Fruit fly (Drosophila melanogaster) whole organism, prepupa: ENCODE measurements around the gene Top3alpha.

Source experiments
- Blimp-1 ChIP-seq: fragments of 200-800 bp; sonication (Bioruptor generic); optimal IDR thresholded peaks from 3 replicates; lab custom pipeline; 2017; ENCODE audit warnings: missing biosample characterization, missing genetic modification characterization, mild to moderate bottlenecking, moderate library complexity, missing genetic modification reagents
- CG34406 ChIP-seq: fragments of 200-800 bp; sonication (Bioruptor generic); optimal IDR thresholded peaks from 3 replicates; lab custom pipeline; 2016; ENCODE audit warnings: missing biosample characterization, missing genetic modification characterization
- Gug ChIP-seq: fragments of 200-800 bp; sonication (Bioruptor generic); IDR thresholded peaks from 2 replicates; pipeline ENCODE4 v1.3.6; 2022; ENCODE audit warnings: missing biosample characterization, missing genetic modification characterization
- Hr39 ChIP-seq: fragments of 200-800 bp; sonication (Bioruptor generic); optimal IDR thresholded peaks from 2 replicates; lab custom pipeline; 2016; ENCODE audit warnings: missing biosample characterization, missing genetic modification characterization
- acj6 ChIP-seq: fragments of 200-800 bp; sonication (Bioruptor generic); optimal IDR thresholded peaks from 3 replicates; lab custom pipeline; 2016; ENCODE audit warnings: missing biosample characterization, missing genetic modification characterization
- dsx ChIP-seq: fragments of 200-800 bp; optimal IDR thresholded peaks from 3 replicates; lab custom pipeline; 2019; ENCODE audit warnings: missing biosample characterization, mild to moderate bottlenecking, missing genetic modification characterization, moderate library complexity; ENCODE audit not compliant: poor library complexity, severe bottlenecking
- fd85E ChIP-seq: fragments of 200-800 bp; sonication (Bioruptor generic); optimal IDR thresholded peaks from 3 replicates; lab custom pipeline; 2016; ENCODE audit warnings: missing biosample characterization, missing genetic modification characterization
- pdm3 ChIP-seq: fragments of 200-800 bp; sonication (Bioruptor generic); optimal IDR thresholded peaks from 3 replicates; lab custom pipeline; 2016; ENCODE audit warnings: missing biosample characterization, missing genetic modification characterization

- TF ChIP-seq Blimp-1 (no peak), dsx (no peak), pdm3 (GFP tag; lab: Kevin White, UChicago) (no peak), CG34406 (GFP tag; lab: Kevin White, UChicago) (no peak), Gug (no peak), Hr39 (GFP tag; lab: Kevin White, UChicago) (no peak), acj6 (GFP tag; lab: Kevin White, UChicago) (no peak), fd85E (GFP tag; lab: Kevin White, UChicago) (no peak)
These were observed 45.1 kb downstream of the Top3alpha start for dm6 chr2L:19543010-19543564.
